Worm (Caenorhabditis elegans) whole organism, young adult: Measurements from ENCODE around the gene F14D2.15.

Experiments used
- B0261.1 ChIP-seq: sonication (generic microtip); optimal IDR thresholded peaks from 2 replicates; lab custom pipeline; 2016; ENCODE audit warnings: mild to moderate bottlenecking, missing genetic modification characterization, moderate library complexity, missing compliant biosample characterization
- B0336.3 ChIP-seq: fragments of 200-800 bp; sonication (Bioruptor generic); IDR thresholded peaks from 2 replicates; pipeline ENCODE4 v1.3.6; 2022; ENCODE audit warnings: missing genetic modification characterization, missing compliant biosample characterization
- C06A6.2 ChIP-seq: fragments of 200-800 bp; sonication (Bioruptor generic); conservative IDR thresholded peaks from 2 replicates; pipeline ENCODE4 v1.3.6; 2022; ENCODE audit warnings: missing genetic modification characterization, missing compliant biosample characterization
- F10E7.11 ChIP-seq: sonication (generic microtip); optimal IDR thresholded peaks from 2 replicates; lab custom pipeline; 2017; ENCODE audit warnings: mild to moderate bottlenecking, missing genetic modification characterization, moderate library complexity, missing compliant biosample characterization
- F23B12.7 ChIP-seq: sonication (generic microtip); optimal IDR thresholded peaks from 2 replicates; lab custom pipeline; 2017; ENCODE audit warnings: missing genetic modification characterization, mild to moderate bottlenecking, missing compliant biosample characterization, antibody characterized with exemption, moderate library complexity; ENCODE audit not compliant: insufficient read depth
- K11D2.4 ChIP-seq: fragments of 200-800 bp; sonication (Bioruptor generic); IDR thresholded peaks from 2 replicates; pipeline ENCODE4 v1.3.6; 2022; ENCODE audit warnings: missing genetic modification reagents, missing genetic modification characterization, missing compliant biosample characterization
- T07F8.4 ChIP-seq: sonication (generic microtip); optimal IDR thresholded peaks from 2 replicates; lab custom pipeline; 2016; ENCODE audit warnings: mild to moderate bottlenecking, missing genetic modification characterization, moderate library complexity, missing compliant biosample characterization
- Y53F4B.3 ChIP-seq: fragments of 200-800 bp; sonication (Bioruptor generic); IDR thresholded peaks from 2 replicates; pipeline ENCODE4 v1.3.6; 2022; ENCODE audit warnings: missing genetic modification reagents, missing genetic modification characterization, missing compliant biosample characterization
- Y79H2A.3 ChIP-seq: fragments of 200-800 bp; sonication (Bioruptor generic); conservative IDR thresholded peaks from 2 replicates; pipeline ENCODE4 v1.3.6; 2022; ENCODE audit warnings: missing genetic modification reagents, missing genetic modification characterization, missing compliant biosample characterization
- ZK185.1 ChIP-seq: sonication (generic microtip); optimal IDR thresholded peaks from 2 replicates; lab custom pipeline; 2016; ENCODE audit warnings: mild to moderate bottlenecking, missing genetic modification characterization, missing compliant biosample characterization; ENCODE audit not compliant: poor library complexity, severe bottlenecking
- athp-1 ChIP-seq: sonication (generic microtip); optimal IDR thresholded peaks from 2 replicates; lab custom pipeline; 2017; ENCODE audit warnings: mild to moderate bottlenecking, missing genetic modification characterization, missing compliant biosample characterization
- attf-5 ChIP-seq: fragments of 200-800 bp; sonication (Bioruptor generic); optimal IDR thresholded peaks from 2 replicates; lab custom pipeline; 2018; ENCODE audit warnings: mild to moderate bottlenecking, missing genetic modification characterization, missing compliant biosample characterization
- bed-2 ChIP-seq: fragments of 200-800 bp; sonication (Bioruptor generic); IDR thresholded peaks from 2 replicates; pipeline ENCODE4 v1.3.6; 2022; ENCODE audit warnings: missing genetic modification reagents, missing genetic modification characterization, missing compliant biosample characterization
- cebp-1 ChIP-seq, 2 experiments: fragments of 200-800 bp in 1 of 2; sonication (Bioruptor generic) in 1 of 2; sonication (generic microtip) in 1 of 2; IDR thresholded peaks in 1 of 2; optimal IDR thresholded peaks in 1 of 2; 2 replicates each; pipeline versions ENCODE4 v1.3.6 to Lab custom; 2017 to 2022; ENCODE audit warnings: missing compliant biosample characterization in 2 of 2, missing genetic modification characterization in 2 of 2, mild to moderate bottlenecking in 1 of 2, missing genetic modification reagents in 1 of 2, moderate library complexity in 1 of 2
- ceh-40 ChIP-seq: fragments of 200-800 bp; sonication (Bioruptor generic); IDR thresholded peaks from 2 replicates; pipeline ENCODE4 v1.3.6; 2022; ENCODE audit warnings: missing genetic modification characterization, missing compliant biosample characterization
- efl-1 ChIP-seq: fragments of 150-350 bp; optimal IDR thresholded peaks from 2 replicates; lab custom pipeline; 2014; ENCODE audit warnings: missing biosample characterization, missing genetic modification reagents, missing genetic modification characterization
- him-1 ChIP-seq: sonication (generic microtip); optimal IDR thresholded peaks from 2 replicates; lab custom pipeline; 2016; ENCODE audit warnings: missing genotype, missing genetic modification reagents, missing genetic modification characterization, missing compliant biosample characterization
- hmg-1.2 ChIP-seq: fragments of 200-800 bp; sonication (Bioruptor generic); IDR thresholded peaks from 2 replicates; pipeline ENCODE4 v1.3.6; 2022; ENCODE audit warnings: missing genetic modification reagents, missing genetic modification characterization, missing compliant biosample characterization
- hrde-1 ChIP-seq: sonication (generic microtip); optimal IDR thresholded peaks from 2 replicates; lab custom pipeline; 2016; ENCODE audit warnings: missing genetic modification characterization, mild to moderate bottlenecking, missing compliant biosample characterization, moderate library complexity, missing genotype, missing genetic modification reagents, borderline replicate concordance
- madf-10 ChIP-seq: sonication (generic microtip); optimal IDR thresholded peaks from 2 replicates; lab custom pipeline; 2016; ENCODE audit warnings: mild to moderate bottlenecking, missing genetic modification characterization, missing compliant biosample characterization
- madf-3 ChIP-seq: fragments of 200-800 bp; sonication (Bioruptor generic); IDR thresholded peaks from 2 replicates; pipeline ENCODE4 v1.3.6; 2022; ENCODE audit warnings: missing genetic modification reagents, missing genetic modification characterization, missing compliant biosample characterization
- nfya-1 ChIP-seq: sonication (generic microtip); optimal IDR thresholded peaks from 2 replicates; lab custom pipeline; 2017; ENCODE audit warnings: antibody characterized with exemption, missing compliant biosample characterization, missing genetic modification characterization, borderline replicate concordance; ENCODE audit not compliant: insufficient read depth
- nfyb-1 ChIP-seq: fragments of 200-800 bp; sonication (Bioruptor generic); IDR thresholded peaks from 2 replicates; pipeline ENCODE4 v1.3.6; 2022; ENCODE audit warnings: missing genetic modification reagents, missing genetic modification characterization, missing compliant biosample characterization
- nhr-80 ChIP-seq: sonication (generic microtip); optimal IDR thresholded peaks from 2 replicates; lab custom pipeline; 2016; ENCODE audit warnings: missing genetic modification characterization, missing compliant biosample characterization
- pbrm-1 ChIP-seq: fragments of 200-800 bp; sonication (Bioruptor generic); IDR thresholded peaks from 2 replicates; pipeline ENCODE4 v1.3.6; 2022; ENCODE audit warnings: missing genetic modification reagents, missing genetic modification characterization, missing compliant biosample characterization
- rpc-1 ChIP-seq, 2 experiments: fragments of 150-350 bp in 1 of 2; sonication (generic microtip) in 1 of 2; optimal IDR thresholded peaks; 2 replicates each; lab custom pipeline; 2014 to 2018; ENCODE audit warnings: missing biosample characterization in 1 of 2, missing genetic modification characterization in 1 of 2, missing genetic modification reagents in 1 of 2, missing genotype in 1 of 2
- snpc-1.1 ChIP-seq: sonication (generic microtip); optimal IDR thresholded peaks from 2 replicates; lab custom pipeline; 2017; ENCODE audit warnings: missing genetic modification characterization, mild to moderate bottlenecking, missing compliant biosample characterization, antibody characterized with exemption, moderate library complexity, missing genotype, missing genetic modification reagents; ENCODE audit not compliant: insufficient read depth
- snpc-4 ChIP-seq, 5 experiments: fragments of 150-350 bp in 1 of 5; sonication (generic microtip) in 4 of 5; optimal IDR thresholded peaks; 2 replicates each; lab custom pipeline; 2014 to 2018; ENCODE audit warnings: missing genetic modification characterization in 5 of 5, missing biosample characterization in 3 of 5, antibody characterized with exemption in 2 of 5, mild to moderate bottlenecking in 2 of 5, missing compliant biosample characterization in 2 of 5, missing genotype in 2 of 5, moderate library complexity in 2 of 5, missing genetic modification reagents in 1 of 5
- somi-1 ChIP-seq: fragments of 200-800 bp; sonication (Bioruptor generic); optimal IDR thresholded peaks from 2 replicates; lab custom pipeline; 2018; ENCODE audit warnings: mild to moderate bottlenecking, missing genetic modification characterization, missing compliant biosample characterization
- tbp1 ChIP-seq: fragments of 200-800 bp; sonication (Bioruptor generic); optimal IDR thresholded peaks from 2 replicates; lab custom pipeline; 2018; ENCODE audit warnings: mild to moderate bottlenecking, missing genetic modification characterization, missing compliant biosample characterization
- xnd-1 ChIP-seq: sonication (generic microtip); optimal IDR thresholded peaks from 2 replicates; lab custom pipeline; 2016; ENCODE audit warnings: missing genotype, missing genetic modification reagents, missing genetic modification characterization, missing compliant biosample characterization
- zfh-2 ChIP-seq: fragments of 200-800 bp; sonication (Bioruptor generic); conservative IDR thresholded peaks from 2 replicates; pipeline ENCODE4 v1.3.6; 2022; ENCODE audit warnings: missing genetic modification reagents, missing genetic modification characterization, missing compliant biosample characterization
- ztf-22 ChIP-seq: fragments of 200-800 bp; sonication (Bioruptor generic); optimal IDR thresholded peaks from 2 replicates; lab custom pipeline; 2018; ENCODE audit warnings: mild to moderate bottlenecking, missing genetic modification characterization, moderate library complexity, missing compliant biosample characterization
- ztf-28 ChIP-seq: fragments of 200-800 bp; sonication (Bioruptor generic); IDR thresholded peaks from 2 replicates; pipeline ENCODE4 v1.3.6; 2022; ENCODE audit warnings: missing genetic modification reagents, missing genetic modification characterization, missing compliant biosample characterization
- ztf-3 ChIP-seq: fragments of 200-800 bp; sonication (Bioruptor generic); optimal IDR thresholded peaks from 2 replicates; lab custom pipeline; 2018; ENCODE audit warnings: mild to moderate bottlenecking, missing genetic modification characterization, missing compliant biosample characterization
- ztf-6 ChIP-seq: fragments of 200-800 bp; sonication (Bioruptor generic); IDR thresholded peaks from 2 replicates; pipeline ENCODE4 v1.3.6; 2022; ENCODE audit warnings: missing genetic modification reagents, missing genetic modification characterization, missing compliant biosample characterization

F14D2.15 gene

ce11 chrII:3313442-3313841 is 30.2 kb downstream of the F14D2.15 start, which contains the start of gene F39E9.6:
Gene F39E9.6, minus strand, starts transcription at chrII:3313542.
- TF ChIP-seq madf-3 (GFP tag; lab: Robert Waterston, UW): no peak
- TF ChIP-seq attf-5 (GFP tag; lab: Kevin White, UChicago): no peak
- no peak for TF ChIP-seq zfh-2 (GFP tag; lab: Robert Waterston, UW)
- no peak for TF ChIP-seq cebp-1 (GFP tag; IDR thresholded peaks at IDR 0.05; lab: Robert Waterston, UW)
- TF ChIP-seq cebp-1 (tag; optimal IDR thresholded peaks at IDR 0.05; lab: Kevin White, UChicago): no peak
- no peak for TF ChIP-seq B0336.3 (GFP tag; lab: Robert Waterston, UW)
- no peak for TF ChIP-seq ztf-6 (GFP tag; lab: Robert Waterston, UW)
- TF ChIP-seq ceh-40 (GFP tag; lab: Robert Waterston, UW): no peak
- no peak for TF ChIP-seq Y53F4B.3 (GFP tag; lab: Robert Waterston, UW)
- no peak for TF ChIP-seq bed-2 (GFP tag; lab: Robert Waterston, UW)
- TF ChIP-seq efl-1 (GFP tag; lab: Kevin White, UChicago): no peak
- TF ChIP-seq ztf-3: no peak
- TF ChIP-seq ztf-28 (GFP tag; lab: Robert Waterston, UW): no peak
- TF ChIP-seq xnd-1 (tag; lab: Kevin White, UChicago): no peak
- TF ChIP-seq madf-10 (tag; lab: Kevin White, UChicago): no peak
- no peak for TF ChIP-seq K11D2.4
- TF ChIP-seq snpc-4 (GFP tag; optimal IDR thresholded peaks at IDR 0.05; lab: Kevin White, UChicago): no peak
- TF ChIP-seq snpc-4 (tag; optimal IDR thresholded peaks at IDR 0.05; lab: Kevin White, UChicago): no peak
- TF ChIP-seq nfya-1 (tag; lab: Kevin White, UChicago): no peak

- TF ChIP-seq nhr-80: peak; percentile 41
- peak; percentile 65 for TF ChIP-seq tbp1 (GFP tag; lab: Kevin White, UChicago)
- no peak for TF ChIP-seq somi-1 (GFP tag; lab: Kevin White, UChicago)
- TF ChIP-seq rpc-1 (optimal IDR thresholded peaks at IDR 0.05; lab: Kevin White, UChicago): peak; percentile 31
- peak; percentile 73 for TF ChIP-seq rpc-1 (tag; optimal IDR thresholded peaks at IDR 0.05; lab: Kevin White, UChicago)
- TF ChIP-seq him-1 (tag; lab: Kevin White, UChicago): peak; percentile 4
- TF ChIP-seq B0261.1: peak; percentile 19
Measured at ce11 chrII:3310957-3311657, 32.5 kb downstream of the F14D2.15 start.

- TF ChIP-seq hrde-1 (tag; lab: Kevin White, UChicago): no peak
- no peak for TF ChIP-seq Y79H2A.3 (GFP tag; lab: Robert Waterston, UW)
- TF ChIP-seq T07F8.4 (tag; lab: Kevin White, UChicago): no peak
- TF ChIP-seq cebp-1 (GFP tag; IDR thresholded peaks at IDR 0.05; lab: Robert Waterston, UW): no peak
- peak; percentile 42 for TF ChIP-seq cebp-1 (tag; optimal IDR thresholded peaks at IDR 0.05; lab: Kevin White, UChicago)
- no peak for TF ChIP-seq athp-1 (tag; lab: Kevin White, UChicago)
- peak; percentile 47 for TF ChIP-seq nhr-80
- TF ChIP-seq nfyb-1 (GFP tag; lab: Robert Waterston, UW): 0 out of 2 replicates have a peak, but pooled peaks have one; percentile 33
- no peak for TF ChIP-seq ZK185.1 (tag; lab: Kevin White, UChicago)
- TF ChIP-seq pbrm-1 (GFP tag; lab: Robert Waterston, UW): 0 out of 2 replicates have a peak, but pooled peaks have one; percentile 35
- TF ChIP-seq C06A6.2 (GFP tag; lab: Robert Waterston, UW): no peak
- no peak for TF ChIP-seq F10E7.11 (tag; lab: Kevin White, UChicago)
- TF ChIP-seq ztf-22 (GFP tag; lab: Kevin White, UChicago): no peak
- TF ChIP-seq hmg-1.2: 0 out of 2 replicates have a peak, but pooled peaks have one; percentile 19
- peak; percentile 53 for TF ChIP-seq F23B12.7 (tag; lab: Kevin White, UChicago)
- TF ChIP-seq snpc-1.1: no peak
- TF ChIP-seq, all 124 proteins: peak for 6
Measured at ce11 chrII:3303582-3303981, 40.0 kb downstream of the F14D2.15 start.
